Worm (Caenorhabditis elegans): ENCODE data around the gene gcs-1.

Gene gcs-1

DNA sequence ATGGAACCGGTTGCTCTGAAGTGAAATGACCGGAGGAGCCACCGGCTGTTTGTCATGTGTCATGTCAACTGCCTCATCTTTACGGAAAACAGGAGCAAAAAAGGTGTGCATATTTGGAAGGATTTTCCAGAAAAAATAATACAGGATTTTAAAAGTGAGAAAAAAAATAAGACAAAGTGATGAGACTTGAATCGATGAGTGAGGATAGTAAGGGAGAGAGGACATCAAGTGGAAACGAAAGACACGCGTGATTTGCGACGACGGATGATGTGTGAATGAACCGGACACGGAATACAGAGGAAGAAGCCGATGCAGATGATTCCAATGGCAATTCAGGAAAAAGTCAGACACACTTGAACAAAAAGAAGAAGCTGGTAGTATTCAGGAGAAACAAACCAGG, 13.8 kb downstream of the gcs-1 start:
- no peak for TF ChIP-seq sox-2 (GFP tag; IDR thresholded peaks at IDR 0.05)
- no peak for TF ChIP-seq ama-1 (optimal IDR thresholded peaks at IDR 0.05)
- TF ChIP-seq T23F11.4 (GFP tag; optimal IDR thresholded peaks at IDR 0.05), result no peak
- no peak for TF ChIP-seq dmd-4 (tag; optimal IDR thresholded peaks at IDR 0.05; ENCODE audit: borderline replicate concordance)
- no peak for TF ChIP-seq fkh-10 (GFP tag; optimal IDR thresholded peaks at IDR 0.05)
- no peak for TF ChIP-seq unc-3 (GFP tag; conservative IDR thresholded peaks at IDR 0.05)
- TF ChIP-seq unc-3 (tag; optimal IDR thresholded peaks at IDR 0.05), result no peak
- TF ChIP-seq pha-2 (tag; optimal IDR thresholded peaks at IDR 0.05), result no peak
- no peak for TF ChIP-seq dve-1 (tag; optimal IDR thresholded peaks at IDR 0.05)
- TF ChIP-seq ceh-22 (tag; optimal IDR thresholded peaks at IDR 0.05), result no peak
- TF ChIP-seq pros-1 (tag; optimal IDR thresholded peaks at IDR 0.05), result no peak
- no peak for TF ChIP-seq ceh-19 (GFP tag; optimal IDR thresholded peaks at IDR 0.05)
- TF ChIP-seq hlh-6 (tag; optimal IDR thresholded peaks at IDR 0.05), result no peak
- TF ChIP-seq sox-4 (tag; optimal IDR thresholded peaks at IDR 0.05), result no peak
- TF ChIP-seq Y22D7AL.16 (tag; optimal IDR thresholded peaks at IDR 0.05), result no peak
- no peak for TF ChIP-seq ets-4 (tag; optimal IDR thresholded peaks at IDR 0.05)
- no peak for TF ChIP-seq pax-1 (tag; optimal IDR thresholded peaks at IDR 0.05)

DNA sequence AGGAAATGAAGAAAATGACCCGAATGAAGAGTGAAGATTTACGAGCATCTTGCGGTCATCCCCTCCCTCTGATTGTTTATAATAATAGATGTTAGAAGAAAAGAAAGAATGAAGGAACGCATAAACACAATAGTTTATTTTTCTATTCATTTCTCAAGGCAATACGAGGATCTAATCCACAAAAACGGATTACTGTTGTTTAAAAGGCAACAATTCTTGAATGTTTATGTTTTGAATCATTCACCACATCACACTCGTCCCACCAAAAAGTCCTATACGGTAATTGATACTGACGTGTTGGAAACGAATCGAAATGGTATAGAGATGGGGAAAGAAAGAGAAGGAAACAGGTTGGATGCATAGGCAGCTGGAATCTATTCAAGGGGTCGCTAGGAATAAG, 16.5 kb downstream of the gcs-1 start:
- no peak for TF ChIP-seq eyg-1 (tag; optimal IDR thresholded peaks at IDR 0.05)
- TF ChIP-seq K09A11.1 (tag; optimal IDR thresholded peaks at IDR 0.05; ENCODE audit: insufficient read depth), result no peak
- TF ChIP-seq pha-2 (tag; optimal IDR thresholded peaks at IDR 0.05), result no peak
- TF ChIP-seq elt-4 (tag; optimal IDR thresholded peaks at IDR 0.05), result no peak
- no peak for TF ChIP-seq ceh-2 (tag; optimal IDR thresholded peaks at IDR 0.05)
- no peak for TF ChIP-seq ama-1 (optimal IDR thresholded peaks at IDR 0.05)
- no peak for TF ChIP-seq C38D4.7 (GFP tag; optimal IDR thresholded peaks at IDR 0.05)

ce11 chrII:9019704-9020103, 18.4 kb downstream of the gcs-1 start, which contains the start of gene dep-1:
TSS of gene dep-1 (minus strand) at chrII:9019798.
- TF ChIP-seq ceh-45 (GFP tag; IDR thresholded peaks at IDR 0.05), result no peak
- no peak for TF ChIP-seq ceh-6 (GFP tag; optimal IDR thresholded peaks at IDR 0.05)
- no peak for TF ChIP-seq ceh-34 (tag; optimal IDR thresholded peaks at IDR 0.05)
- no peak for TF ChIP-seq unc-3 (GFP tag; conservative IDR thresholded peaks at IDR 0.05)
- TF ChIP-seq unc-3 (tag; optimal IDR thresholded peaks at IDR 0.05), result no peak
- TF ChIP-seq nhr-232 (tag; optimal IDR thresholded peaks at IDR 0.05), result no peak
- no peak for TF ChIP-seq pqm-1 (tag; optimal IDR thresholded peaks at IDR 0.05)
- TF ChIP-seq sox-4 (tag; optimal IDR thresholded peaks at IDR 0.05), result no peak
- no peak for TF ChIP-seq C08G9.2 (tag; optimal IDR thresholded peaks at IDR 0.05)
- no peak for TF ChIP-seq gmeb-2 (tag; optimal IDR thresholded peaks at IDR 0.05)

DNA sequence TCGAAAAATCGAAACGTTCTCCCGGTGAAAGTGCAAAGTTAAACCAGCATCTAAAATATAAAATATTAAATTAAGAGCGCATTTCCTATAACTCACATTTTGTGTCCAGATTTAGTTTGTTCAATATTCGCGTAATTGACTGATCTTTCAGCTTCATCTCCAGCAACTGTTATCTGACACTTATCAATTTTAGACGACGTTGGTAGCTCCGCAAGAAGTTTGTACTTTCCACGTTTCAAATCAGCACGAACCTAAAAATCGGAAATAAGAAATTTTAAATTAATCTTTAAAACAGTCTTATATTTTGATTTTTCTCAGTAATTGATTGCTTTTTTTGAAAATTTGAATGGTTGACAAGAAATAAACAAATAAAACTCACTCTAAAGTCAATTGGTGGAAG, 20.5 kb downstream of the gcs-1 start:
- no peak for TF ChIP-seq pax-1 (tag; optimal IDR thresholded peaks at IDR 0.05)
- TF ChIP-seq ceh-48 (tag; optimal IDR thresholded peaks at IDR 0.05), result no peak
- TF ChIP-seq dmd-4 (tag; optimal IDR thresholded peaks at IDR 0.05; ENCODE audit: borderline replicate concordance), result no peak
- TF ChIP-seq pha-2 (tag; optimal IDR thresholded peaks at IDR 0.05), result no peak
- no peak for TF ChIP-seq lim-6 (tag; optimal IDR thresholded peaks at IDR 0.05)
- TF ChIP-seq pha-4 (tag; optimal IDR thresholded peaks at IDR 0.05), result no peak
- TF ChIP-seq ets-4 (tag; optimal IDR thresholded peaks at IDR 0.05), result no peak
- TF ChIP-seq ceh-18 (tag; optimal IDR thresholded peaks at IDR 0.05), result no peak
- TF ChIP-seq C38D4.7 (GFP tag; optimal IDR thresholded peaks at IDR 0.05), result no peak
- TF ChIP-seq ahr-1 (tag; optimal IDR thresholded peaks at IDR 0.05), result no peak
- TF ChIP-seq hlh-8 (tag; optimal IDR thresholded peaks at IDR 0.05), result no peak
- TF ChIP-seq tbx-2 (tag; optimal IDR thresholded peaks at IDR 0.05), result no peak
- TF ChIP-seq ceh-30 (tag; optimal IDR thresholded peaks at IDR 0.05), result no peak
- no peak for TF ChIP-seq tbx-7 (tag; optimal IDR thresholded peaks at IDR 0.05)

Data from whole organism, late embryonic.